Worm (Caenorhabditis elegans) whole organism, midembryonic: ENCODE data around the gene fbxb-15.
"Not testable (repeated sequence)": the region's sequence is repeated elsewhere in the genome, so short reads cannot be mapped to it uniquely, and the experiment has no call there.

Source experiments
- T22C8.4 ChIP-seq: fragments of 200-800 bp; sonication (Bioruptor generic); IDR thresholded peaks from 2 replicates; pipeline ENCODE4 v1.3.6; 2022; ENCODE audit warnings: missing genetic modification characterization, missing compliant biosample characterization
- cog-1 ChIP-seq: sonication (generic microtip); optimal IDR thresholded peaks from 2 replicates; lab custom pipeline; 2016; ENCODE audit warnings: missing genetic modification characterization, missing compliant biosample characterization
- flt-1 ChIP-seq: fragments of 200-800 bp; sonication (Bioruptor generic); IDR thresholded peaks from 2 replicates; pipeline ENCODE4 v1.3.6; 2022; ENCODE audit warnings: missing genetic modification characterization, missing compliant biosample characterization
- klf-2 ChIP-seq: fragments of 200-800 bp; sonication (Bioruptor generic); conservative IDR thresholded peaks from 2 replicates; pipeline ENCODE4 v1.3.6; 2022; ENCODE audit warnings: missing genetic modification reagents, missing genetic modification characterization, missing compliant biosample characterization
- med-1 ChIP-seq: sonication (generic microtip); optimal IDR thresholded peaks from 2 replicates; lab custom pipeline; 2017; ENCODE audit warnings: missing genetic modification characterization, mild to moderate bottlenecking, missing compliant biosample characterization, antibody characterized with exemption, missing genetic modification reagents; ENCODE audit not compliant: insufficient read depth
- ref-1 ChIP-seq: fragments of 200-800 bp; sonication (Bioruptor generic); conservative IDR thresholded peaks from 2 replicates; pipeline ENCODE4 v1.3.6; 2022; ENCODE audit warnings: missing genetic modification reagents, missing genetic modification characterization, missing compliant biosample characterization
- tab-1 ChIP-seq: fragments of 200-800 bp; sonication (Bioruptor generic); IDR thresholded peaks from 2 replicates; pipeline ENCODE4 v1.3.6; 2022; ENCODE audit warnings: missing genetic modification characterization, missing compliant biosample characterization
- ztf-23 ChIP-seq: fragments of 200-800 bp; sonication (Bioruptor generic); IDR thresholded peaks from 2 replicates; pipeline ENCODE4 v1.3.6; 2022; ENCODE audit warnings: missing genetic modification reagents, missing genetic modification characterization, missing compliant biosample characterization
- ztf-29 ChIP-seq: fragments of 200-800 bp; sonication (Bioruptor generic); IDR thresholded peaks from 2 replicates; pipeline ENCODE4 v1.3.6; 2022; ENCODE audit warnings: missing genetic modification reagents, missing genetic modification characterization, missing compliant biosample characterization

The fbxb-15 gene

ce11 chrII:1632216-1632615, 21.1 kb downstream of the fbxb-15 start, which contains the start of gene C08E3.13:
TSS of gene C08E3.13 (minus strand) at chrII:1632316.
- TF ChIP-seq ztf-23; med-1 (GFP tag; lab: Kevin White, UChicago); tab-1 (GFP tag; lab: Robert Waterston, UW): not testable (repeated sequence)

ce11 chrII:1627783-1628182, 25.5 kb downstream of the fbxb-15 start, which contains the start of gene C08E3.15:
TSS of gene C08E3.15 (minus strand) at chrII:1627883.
- TF ChIP-seq tab-1, ref-1, flt-1 (GFP tag; lab: Robert Waterston, UW): not testable (repeated sequence)

ce11 chrII:1625666-1626065, 27.6 kb downstream of the fbxb-15 start, which contains the start of gene C08E3.14:
TSS of gene C08E3.14 (plus strand) at chrII:1625966.
- TF ChIP-seq flt-1 (GFP tag; lab: Robert Waterston, UW), result no peak
- no peak for TF ChIP-seq cog-1 (tag; lab: Kevin White, UChicago)
- no peak for TF ChIP-seq ztf-23
- no peak for TF ChIP-seq ztf-29 (GFP tag; lab: Robert Waterston, UW)

ce11 chrII:1624572-1624971, 28.7 kb downstream of the fbxb-15 start, which contains the start of gene fbxa-160:
TSS of gene fbxa-160 (minus strand) at chrII:1624672.
- TF ChIP-seq tab-1 (GFP tag; lab: Robert Waterston, UW), result no peak
- TF ChIP-seq cog-1 (tag; lab: Kevin White, UChicago), result no peak
- no peak for TF ChIP-seq ztf-23
- no peak for TF ChIP-seq T22C8.4 (GFP tag; lab: Robert Waterston, UW)
- TF ChIP-seq med-1 (GFP tag; lab: Kevin White, UChicago), result no peak
- TF ChIP-seq ztf-29 (GFP tag; lab: Robert Waterston, UW), result no peak
- no peak for TF ChIP-seq klf-2

ce11 chrII:1621795-1622194, 31.5 kb downstream of the fbxb-15 start:
- TF ChIP-seq cog-1 (tag; lab: Kevin White, UChicago) (no peak), ztf-23 (no peak), tab-1 (GFP tag; lab: Robert Waterston, UW) (no peak), ref-1 (GFP tag; lab: Robert Waterston, UW) (no peak), flt-1 (GFP tag; lab: Robert Waterston, UW) (no peak), klf-2 (no peak), T22C8.4 (GFP tag; lab: Robert Waterston, UW) (no peak), med-1 (GFP tag; lab: Kevin White, UChicago) (no peak)

ce11 chrII:1621180-1621579, 32.1 kb downstream of the fbxb-15 start, which contains the start of gene fbxa-158:
TSS of gene fbxa-158 (minus strand) at chrII:1621280.
- no peak for TF ChIP-seq flt-1 (GFP tag; lab: Robert Waterston, UW)
- TF ChIP-seq cog-1 (tag; lab: Kevin White, UChicago), result no peak
- TF ChIP-seq tab-1 (GFP tag; lab: Robert Waterston, UW), result no peak
- TF ChIP-seq T22C8.4 (GFP tag; lab: Robert Waterston, UW), result no peak
- no peak for TF ChIP-seq ztf-23
- TF ChIP-seq ref-1 (GFP tag; lab: Robert Waterston, UW), result no peak
- TF ChIP-seq klf-2, result no peak

ce11 chrII:1618948-1619347, 34.3 kb downstream of the fbxb-15 start, which contains the start of gene fbxa-166:
TSS of gene fbxa-166 (minus strand) at chrII:1619048.
- TF ChIP-seq ztf-29 (GFP tag; lab: Robert Waterston, UW) (no peak), med-1 (GFP tag; lab: Kevin White, UChicago) (no peak), flt-1 (GFP tag; lab: Robert Waterston, UW) (no peak), klf-2 (no peak), cog-1 (tag; lab: Kevin White, UChicago) (no peak), ref-1 (GFP tag; lab: Robert Waterston, UW) (no peak), tab-1 (GFP tag; lab: Robert Waterston, UW) (no peak), ztf-23 (no peak), T22C8.4 (GFP tag; lab: Robert Waterston, UW) (no peak)

ce11 chrII:1616382-1616781, 36.9 kb downstream of the fbxb-15 start, which contains the start of gene fbxa-165:
TSS of gene fbxa-165 (minus strand) at chrII:1616482.
- TF ChIP-seq ztf-29 (GFP tag; lab: Robert Waterston, UW), result no peak
- no peak for TF ChIP-seq T22C8.4 (GFP tag; lab: Robert Waterston, UW)
- TF ChIP-seq ref-1 (GFP tag; lab: Robert Waterston, UW), result no peak
- no peak for TF ChIP-seq med-1 (GFP tag; lab: Kevin White, UChicago)
- no peak for TF ChIP-seq cog-1 (tag; lab: Kevin White, UChicago)
- TF ChIP-seq klf-2, result no peak
- TF ChIP-seq flt-1 (GFP tag; lab: Robert Waterston, UW), result no peak
- no peak for TF ChIP-seq ztf-23
- TF ChIP-seq tab-1 (GFP tag; lab: Robert Waterston, UW), result no peak

ce11 chrII:1613972-1614371, 39.3 kb downstream of the fbxb-15 start, which contains the start of gene fbxa-164:
TSS of gene fbxa-164 (minus strand) at chrII:1614072.
- TF ChIP-seq ztf-23 (no peak), cog-1 (tag; lab: Kevin White, UChicago) (no peak), med-1 (GFP tag; lab: Kevin White, UChicago) (no peak), ref-1 (GFP tag; lab: Robert Waterston, UW) (no peak), ztf-29 (GFP tag; lab: Robert Waterston, UW) (no peak), tab-1 (GFP tag; lab: Robert Waterston, UW) (no peak), flt-1 (GFP tag; lab: Robert Waterston, UW) (no peak), klf-2 (no peak), T22C8.4 (GFP tag; lab: Robert Waterston, UW) (no peak)

ce11 chrII:1610630-1611029, 42.7 kb downstream of the fbxb-15 start, which contains the start of gene fbxa-163:
TSS of gene fbxa-163 (minus strand) at chrII:1610730.
- TF ChIP-seq flt-1 (GFP tag; lab: Robert Waterston, UW) (no peak), cog-1 (tag; lab: Kevin White, UChicago) (no peak), ref-1 (GFP tag; lab: Robert Waterston, UW) (no peak), klf-2 (no peak)
